Fruit fly (Drosophila melanogaster) whole organism, prepupa: Measurements from ENCODE around the gene CG6901.

Experiments used
- CG10631 ChIP-seq: fragments of 200-800 bp; sonication (Bioruptor generic); optimal IDR thresholded peaks from 2 replicates; lab custom pipeline; 2016; ENCODE audit warnings: missing biosample characterization, missing genetic modification characterization
- CG10669 ChIP-seq: fragments of 200-800 bp; sonication (Bioruptor generic); optimal IDR thresholded peaks from 3 replicates; lab custom pipeline; 2018; ENCODE audit warnings: missing biosample characterization, mild to moderate bottlenecking, missing genetic modification characterization, moderate library complexity
- CG11294 ChIP-seq: fragments of 200-800 bp; sonication (Bioruptor generic); IDR thresholded peaks from 2 replicates; pipeline ENCODE4 v1.3.6; 2022; ENCODE audit warnings: missing biosample characterization, missing genetic modification characterization
- CG11762 ChIP-seq: fragments of 200-800 bp; sonication (Bioruptor generic); optimal IDR thresholded peaks from 3 replicates; lab custom pipeline; 2016; ENCODE audit warnings: missing biosample characterization, missing genetic modification characterization; ENCODE audit not compliant: insufficient read depth
- CG11902 ChIP-seq: fragments of 200-800 bp; sonication (Bioruptor generic); optimal IDR thresholded peaks from 3 replicates; lab custom pipeline; 2016; ENCODE audit warnings: missing biosample characterization, missing genetic modification characterization
- CG3032 ChIP-seq: fragments of 200-800 bp; optimal IDR thresholded peaks from 2 replicates; lab custom pipeline; 2019; ENCODE audit warnings: missing biosample characterization, mild to moderate bottlenecking, missing genetic modification characterization, moderate library complexity
- CG31627 ChIP-seq: fragments of 200-800 bp; sonication (Bioruptor generic); optimal IDR thresholded peaks from 3 replicates; lab custom pipeline; 2016; ENCODE audit warnings: missing biosample characterization, missing genetic modification characterization
- CG34406 ChIP-seq: fragments of 200-800 bp; sonication (Bioruptor generic); optimal IDR thresholded peaks from 3 replicates; lab custom pipeline; 2016; ENCODE audit warnings: missing biosample characterization, missing genetic modification characterization
- CG3919 ChIP-seq: fragments of 200-800 bp; sonication (Bioruptor generic); optimal IDR thresholded peaks from 3 replicates; lab custom pipeline; 2016; ENCODE audit warnings: missing biosample characterization, missing genetic modification characterization
- CG4318 ChIP-seq: fragments of 200-800 bp; sonication (Bioruptor generic); optimal IDR thresholded peaks from 3 replicates; lab custom pipeline; 2017; ENCODE audit warnings: missing biosample characterization, mild to moderate bottlenecking, missing genetic modification characterization
- CG6808 ChIP-seq: fragments of 200-800 bp; sonication (Bioruptor generic); optimal IDR thresholded peaks from 3 replicates; lab custom pipeline; 2017; ENCODE audit warnings: missing biosample characterization, missing genetic modification characterization, mild to moderate bottlenecking, moderate library complexity, missing genetic modification reagents
- CG6854 ChIP-seq: fragments of 200-800 bp; sonication (Bioruptor generic); optimal IDR thresholded peaks from 2 replicates; lab custom pipeline; 2017; ENCODE audit warnings: missing biosample characterization, mild to moderate bottlenecking, missing genetic modification characterization
- CG8119 ChIP-seq: fragments of 200-800 bp; sonication (Bioruptor generic); IDR thresholded peaks from 3 replicates; pipeline ENCODE4 v1.3.6; 2022; ENCODE audit warnings: missing biosample characterization, missing genetic modification characterization
- CG8319 ChIP-seq: fragments of 200-800 bp; sonication (Bioruptor generic); optimal IDR thresholded peaks from 3 replicates; lab custom pipeline; 2016; ENCODE audit warnings: missing biosample characterization, missing genetic modification characterization
- CG9139 ChIP-seq: fragments of 200-800 bp; sonication (Bioruptor generic); optimal IDR thresholded peaks from 3 replicates; lab custom pipeline; 2017; ENCODE audit warnings: missing biosample characterization, mild to moderate bottlenecking, missing genetic modification characterization
- Eip93F ChIP-seq: fragments of 200-800 bp; sonication (Bioruptor generic); optimal IDR thresholded peaks from 2 replicates; lab custom pipeline; 2016; ENCODE audit warnings: missing biosample characterization, mild to moderate bottlenecking, missing genetic modification characterization
- Ets21C ChIP-seq: fragments of 200-800 bp; sonication (Bioruptor generic); optimal IDR thresholded peaks from 3 replicates; lab custom pipeline; 2016; ENCODE audit warnings: missing biosample characterization, missing genetic modification characterization
- Gug ChIP-seq: fragments of 200-800 bp; sonication (Bioruptor generic); IDR thresholded peaks from 2 replicates; pipeline ENCODE4 v1.3.6; 2022; ENCODE audit warnings: missing biosample characterization, missing genetic modification characterization
- Hr38 ChIP-seq: sonication (Bioruptor generic); optimal IDR thresholded peaks from 2 replicates; lab custom pipeline; 2016; ENCODE audit warnings: missing biosample characterization, missing genetic modification characterization
- Hr39 ChIP-seq: fragments of 200-800 bp; sonication (Bioruptor generic); optimal IDR thresholded peaks from 2 replicates; lab custom pipeline; 2016; ENCODE audit warnings: missing biosample characterization, missing genetic modification characterization
- Hr4 ChIP-seq: fragments of 200-800 bp; sonication (Bioruptor generic); optimal IDR thresholded peaks from 3 replicates; lab custom pipeline; 2016; ENCODE audit warnings: missing biosample characterization, missing genetic modification characterization
- Met ChIP-seq: fragments of 200-800 bp; sonication (Bioruptor generic); optimal IDR thresholded peaks from 3 replicates; lab custom pipeline; 2016; ENCODE audit warnings: missing biosample characterization, missing genetic modification characterization
- Smox ChIP-seq: fragments of 200-800 bp; sonication (Bioruptor generic); optimal IDR thresholded peaks from 3 replicates; lab custom pipeline; 2016; ENCODE audit warnings: missing biosample characterization, missing genetic modification characterization
- Sox102F ChIP-seq: fragments of 200-800 bp; sonication (Bioruptor generic); optimal IDR thresholded peaks from 2 replicates; lab custom pipeline; 2016; ENCODE audit warnings: missing biosample characterization, mild to moderate bottlenecking, missing genetic modification characterization
- Sox14 ChIP-seq: fragments of 200-800 bp; sonication (Bioruptor generic); optimal IDR thresholded peaks from 3 replicates; lab custom pipeline; 2016; ENCODE audit warnings: missing biosample characterization, missing genetic modification characterization
- achi ChIP-seq: fragments of 200-800 bp; sonication (Bioruptor generic); optimal IDR thresholded peaks from 3 replicates; lab custom pipeline; 2016; ENCODE audit warnings: missing biosample characterization, missing genetic modification characterization
- acj6 ChIP-seq: fragments of 200-800 bp; sonication (Bioruptor generic); optimal IDR thresholded peaks from 3 replicates; lab custom pipeline; 2016; ENCODE audit warnings: missing biosample characterization, missing genetic modification characterization
- cyc ChIP-seq: fragments of 200-800 bp; sonication (Bioruptor generic); optimal IDR thresholded peaks from 3 replicates; lab custom pipeline; 2016; ENCODE audit warnings: missing biosample characterization, missing genetic modification characterization
- dac ChIP-seq: fragments of 200-800 bp; sonication (Bioruptor generic); optimal IDR thresholded peaks from 2 replicates; lab custom pipeline; 2017; ENCODE audit warnings: missing biosample characterization, mild to moderate bottlenecking, missing genetic modification characterization
- dsx ChIP-seq: fragments of 200-800 bp; optimal IDR thresholded peaks from 3 replicates; lab custom pipeline; 2019; ENCODE audit warnings: missing biosample characterization, mild to moderate bottlenecking, missing genetic modification characterization, moderate library complexity; ENCODE audit not compliant: poor library complexity, severe bottlenecking
- fd59A ChIP-seq: fragments of 200-800 bp; sonication (Bioruptor generic); optimal IDR thresholded peaks from 2 replicates; lab custom pipeline; 2017; ENCODE audit warnings: missing biosample characterization, mild to moderate bottlenecking, missing genetic modification characterization, missing genetic modification reagents
- fd85E ChIP-seq: fragments of 200-800 bp; sonication (Bioruptor generic); optimal IDR thresholded peaks from 3 replicates; lab custom pipeline; 2016; ENCODE audit warnings: missing biosample characterization, missing genetic modification characterization
- lz ChIP-seq: fragments of 200-800 bp; sonication (Bioruptor generic); optimal IDR thresholded peaks from 3 replicates; lab custom pipeline; 2016; ENCODE audit warnings: missing biosample characterization, missing genetic modification characterization
- pdm3 ChIP-seq: fragments of 200-800 bp; sonication (Bioruptor generic); optimal IDR thresholded peaks from 3 replicates; lab custom pipeline; 2016; ENCODE audit warnings: missing biosample characterization, missing genetic modification characterization
- spab ChIP-seq: fragments of 200-800 bp; sonication (Bioruptor generic); optimal IDR thresholded peaks from 2 replicates; lab custom pipeline; 2017; ENCODE audit warnings: missing biosample characterization, mild to moderate bottlenecking, missing genetic modification characterization, missing genetic modification reagents
- svp ChIP-seq: fragments of 200-800 bp; sonication (Bioruptor generic); peaks from one replicate; lab custom pipeline; 2016; ENCODE audit warnings: missing biosample characterization, missing genetic modification characterization

The CG6901 gene

DNA sequence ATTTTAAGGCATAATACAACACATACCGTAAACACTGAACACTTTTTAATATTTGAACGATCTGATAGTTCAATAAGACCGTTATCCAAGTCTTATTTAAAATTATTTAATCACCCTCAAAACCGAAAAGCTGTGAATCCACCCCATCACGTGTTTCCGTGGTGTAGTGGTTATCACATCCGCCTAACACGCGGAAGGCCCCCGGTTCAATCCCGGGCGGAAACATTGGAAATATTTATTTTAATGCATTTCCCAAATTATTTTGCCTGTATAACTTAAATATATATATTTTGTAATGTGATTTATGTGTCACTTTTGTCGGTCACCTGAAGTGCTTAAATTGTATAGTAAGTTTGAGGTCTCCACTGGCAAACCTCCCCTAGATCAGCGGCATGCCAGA, 1.7 kb upstream of the CG6901 start, which contains the start of gene CG44044:
Gene CG44044, plus strand, starts transcription at position 301 of the 400 bp plus-strand sequence.
- no peak for TF ChIP-seq CG3032 (tag; lab: Kevin White, UChicago)
- no peak for TF ChIP-seq spab (GFP tag; lab: Kevin White, UChicago)
- TF ChIP-seq fd85E: no peak
- no peak for TF ChIP-seq Sox14 (GFP tag; lab: Kevin White, UChicago)
- no peak for TF ChIP-seq CG11294
- no peak for TF ChIP-seq CG34406 (GFP tag; lab: Kevin White, UChicago)
- no peak for TF ChIP-seq dsx (GFP tag; lab: Kevin White, UChicago)
- TF ChIP-seq CG9139 (GFP tag; lab: Kevin White, UChicago): no peak
- no peak for TF ChIP-seq CG4318 (GFP tag; lab: Kevin White, UChicago)
- no peak for TF ChIP-seq CG8319 (GFP tag; lab: Kevin White, UChicago)
- TF ChIP-seq Met: no peak
- no peak for TF ChIP-seq Hr39 (GFP tag; lab: Kevin White, UChicago)
- TF ChIP-seq svp (GFP tag; lab: Kevin White, UChicago): no peak
- no peak for TF ChIP-seq Eip93F (GFP tag; lab: Kevin White, UChicago)
- TF ChIP-seq Gug (GFP tag; lab: Robert Waterston, UW): no peak
- TF ChIP-seq CG11762 (GFP tag; lab: Kevin White, UChicago): no peak
- no peak for TF ChIP-seq Hr4 (GFP tag; lab: Kevin White, UChicago)
- TF ChIP-seq pdm3 (GFP tag; lab: Kevin White, UChicago): no peak
- no peak for TF ChIP-seq CG6808 (GFP tag; lab: Kevin White, UChicago)

DNA sequence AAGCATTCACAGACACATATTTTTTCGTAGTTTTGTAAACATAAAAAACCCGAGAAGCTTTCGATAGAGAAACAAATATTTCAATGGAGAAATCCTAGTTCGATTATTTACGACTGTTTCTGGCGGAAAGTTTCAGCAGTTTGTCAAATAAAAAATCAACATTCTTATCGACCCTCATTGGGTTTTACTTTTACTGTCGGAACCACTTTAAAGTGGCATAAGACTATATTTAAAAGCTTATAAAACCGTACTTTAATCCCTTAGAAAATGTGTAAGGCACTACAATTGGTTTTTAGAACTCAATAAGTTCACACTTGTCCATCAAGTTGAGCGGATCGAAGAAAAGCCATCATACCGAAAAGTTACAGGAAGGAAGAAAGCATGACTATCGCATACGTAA, 2.0 kb downstream of the CG6901 start, which contains the start of gene CG17929:
Gene CG17929, plus strand, starts transcription at position 301 of the 400 bp plus-strand sequence.
- TF ChIP-seq CG4318 (GFP tag; lab: Kevin White, UChicago) (no peak), Smox (no peak), dac (GFP tag; lab: Kevin White, UChicago) (no peak), Hr4 (GFP tag; lab: Kevin White, UChicago) (no peak), CG10631 (GFP tag; lab: Kevin White, UChicago) (no peak), achi (GFP tag; lab: Kevin White, UChicago) (no peak), Met (no peak), Sox102F (GFP tag; lab: Kevin White, UChicago) (no peak), CG31627 (GFP tag; lab: Kevin White, UChicago) (no peak), lz (GFP tag; lab: Kevin White, UChicago) (no peak), fd59A (GFP tag; lab: Kevin White, UChicago) (no peak), pdm3 (GFP tag; lab: Kevin White, UChicago) (no peak), Ets21C (no peak), CG9139 (GFP tag; lab: Kevin White, UChicago) (no peak), CG3032 (tag; lab: Kevin White, UChicago) (no peak)

DNA sequence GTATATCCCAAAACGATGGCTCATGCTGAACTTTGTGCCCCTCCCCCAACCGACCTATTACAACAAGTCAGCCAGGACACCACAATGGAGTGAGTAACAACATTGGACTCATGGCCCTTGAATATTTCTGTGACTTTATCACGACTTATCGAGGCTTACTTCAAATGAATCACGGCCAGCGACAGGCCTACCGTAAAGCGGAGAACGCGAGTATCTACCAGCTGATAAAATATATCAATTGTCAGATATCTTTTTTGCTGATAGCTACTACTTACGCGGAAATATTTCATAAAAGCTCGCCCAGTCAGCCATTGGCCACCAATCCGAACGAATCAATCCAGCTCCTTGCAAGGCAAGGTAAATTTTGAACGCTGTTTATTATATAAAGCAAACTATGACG, 4.3 kb downstream of the CG6901 start, which contains the start of gene CG17930:
Gene CG17930, plus strand, starts transcription at position 301 of the 400 bp plus-strand sequence.
- TF ChIP-seq cyc (GFP tag; lab: Kevin White, UChicago) (no peak), acj6 (GFP tag; lab: Kevin White, UChicago) (no peak), Hr38 (GFP tag; lab: Kevin White, UChicago) (no peak), CG3032 (tag; lab: Kevin White, UChicago) (no peak), CG9139 (GFP tag; lab: Kevin White, UChicago) (no peak), Sox14 (GFP tag; lab: Kevin White, UChicago) (no peak), CG6854 (GFP tag; lab: Kevin White, UChicago) (no peak), CG34406 (GFP tag; lab: Kevin White, UChicago) (no peak), CG11902 (no peak), CG10669 (GFP tag; lab: Kevin White, UChicago) (no peak), dsx (GFP tag; lab: Kevin White, UChicago) (no peak), CG8119 (GFP tag; lab: Robert Waterston, UW) (no peak), fd85E (no peak), CG3919 (GFP tag; lab: Kevin White, UChicago) (no peak)
